Worm (Caenorhabditis elegans) whole organism, dauer: ENCODE measurements around the gene T16G12.1.

Experiments
- unc-62 ChIP-seq: sonication (generic microtip); optimal IDR thresholded peaks from 2 replicates; lab custom pipeline; 2017; ENCODE audit warnings: missing biosample characterization, missing genetic modification reagents, missing genetic modification characterization

Gene T16G12.1

ce11 chrIII:10016413-10017051 is 33.1 kb downstream of the T16G12.1 start, which contains the start of gene rgs-1:
TSS of gene rgs-1 (minus strand) at chrIII:10016558.
- TF ChIP-seq unc-62 (GFP tag; lab: Kevin White, UChicago), result no peak

DNA sequence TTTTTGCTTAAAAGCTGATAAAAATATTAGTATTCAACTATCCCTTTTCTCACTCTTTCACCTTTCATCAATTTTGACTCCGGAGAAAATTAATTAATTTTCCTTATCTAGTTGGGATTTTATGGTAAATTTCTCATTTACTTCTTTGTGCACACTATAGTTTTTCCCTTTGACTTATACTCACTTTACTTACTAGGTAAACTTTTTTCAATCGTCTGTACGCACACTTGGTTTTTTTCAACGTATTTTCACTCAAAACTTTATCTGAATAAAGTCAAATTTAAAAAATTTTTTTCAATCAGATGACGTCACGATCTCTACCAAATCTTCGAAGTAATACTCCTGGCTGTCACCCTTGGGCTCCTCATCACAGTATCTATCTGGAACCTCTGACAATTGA is 37.5 kb downstream of the T16G12.1 start, which contains the start of gene C05B5.16:
TSS of gene C05B5.16 (plus strand) at position 301 of the 400 bp plus-strand sequence.
- TF ChIP-seq unc-62 (GFP tag; lab: Kevin White, UChicago), result no peak

ce11 chrIII:10010117-10010516 is 39.5 kb downstream of the T16G12.1 start, which contains the start of gene fbxa-155:
TSS of gene fbxa-155 (minus strand) at chrIII:10010217.
- no peak for TF ChIP-seq unc-62 (GFP tag; lab: Kevin White, UChicago)

DNA sequence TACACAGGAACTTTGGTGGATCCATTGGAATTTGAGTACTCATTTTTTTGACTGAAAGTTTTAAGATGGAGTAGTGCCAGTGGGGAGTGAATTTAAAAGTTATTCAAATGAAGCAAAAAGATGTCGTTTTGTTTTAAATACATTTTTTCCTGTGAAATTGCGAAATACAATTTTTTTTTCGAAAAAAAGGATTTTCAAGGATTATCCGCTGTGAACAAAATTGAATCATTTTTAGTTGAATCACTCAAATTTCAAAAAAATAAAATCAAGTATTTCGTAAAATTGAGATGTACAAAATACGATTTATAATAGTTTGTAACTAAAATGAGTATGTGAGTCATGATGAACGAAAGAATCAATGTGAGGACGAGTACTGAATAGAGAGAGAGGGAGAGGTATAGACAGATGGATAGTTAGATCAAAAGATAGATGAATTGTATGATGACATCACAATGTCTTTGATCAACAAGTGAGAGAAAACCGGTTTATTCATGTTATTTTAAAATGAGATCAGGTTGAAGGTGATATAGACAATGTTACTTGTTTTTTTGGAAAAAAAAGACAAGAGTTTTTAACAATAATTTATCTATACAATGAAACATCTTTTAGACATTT is 42.8 kb downstream of the T16G12.1 start, which contains the start of gene C05B5.8:
TSS of gene C05B5.8 (minus strand) at position 51 of the 615 bp plus-strand sequence.
- TF ChIP-seq unc-62 (GFP tag; lab: Kevin White, UChicago), result no peak

DNA sequence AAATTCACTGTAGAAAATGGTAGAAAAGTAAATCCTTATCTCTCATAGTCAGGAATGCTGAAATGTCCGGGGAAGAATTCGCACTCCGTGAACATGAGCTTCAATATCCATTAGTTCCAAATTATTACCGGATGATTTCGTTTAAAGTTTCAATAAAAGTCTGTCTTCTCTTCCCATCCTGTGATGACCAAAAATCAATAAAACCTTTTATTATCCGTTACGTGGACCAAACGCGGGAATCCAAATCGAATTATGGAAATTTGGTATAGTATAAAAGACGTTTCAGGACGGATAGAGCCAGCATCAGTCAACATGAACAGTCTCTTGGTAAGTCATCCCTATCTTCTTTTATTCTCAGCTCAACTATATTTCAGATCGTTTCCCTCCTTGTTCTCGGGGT is 45.4 kb downstream of the T16G12.1 start, which contains the start of gene C05B5.11:
TSS of gene C05B5.11 (plus strand) at position 301 of the 400 bp plus-strand sequence.
- TF ChIP-seq unc-62 (GFP tag; lab: Kevin White, UChicago), result no peak

- TF ChIP-seq unc-62 (GFP tag; lab: Kevin White, UChicago), result no peak
These were observed 48.6 kb downstream of the T16G12.1 start, which contains the start of gene C05B5.5 for ce11 chrIII:10001060-10001459. TSS of gene C05B5.5 (plus strand) at chrIII:10001360.

DNA sequence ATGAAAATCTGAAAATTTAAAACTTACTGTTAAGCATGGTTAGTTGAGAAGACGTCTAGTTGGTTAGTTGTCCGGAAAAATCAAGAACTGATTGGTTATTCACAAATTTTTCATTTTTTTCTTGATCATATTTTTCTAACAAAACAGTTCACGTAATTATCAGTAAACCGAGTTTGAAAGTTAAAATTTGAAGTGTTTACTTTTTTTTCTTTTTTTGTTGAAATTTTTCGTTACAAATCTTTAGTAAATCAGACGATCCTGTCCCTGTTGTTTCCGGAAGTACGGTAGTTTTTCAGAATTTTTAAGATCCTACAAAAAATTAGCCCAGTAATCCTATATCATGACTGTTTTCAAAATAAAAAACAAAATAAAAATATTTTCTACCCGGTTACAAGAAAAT is 49.2 kb downstream of the T16G12.1 start, which contains the start of gene C05B5.2:
TSS of gene C05B5.2 (minus strand) at position 101 of the 400 bp plus-strand sequence.
- no peak for TF ChIP-seq unc-62 (GFP tag; lab: Kevin White, UChicago)

DNA sequence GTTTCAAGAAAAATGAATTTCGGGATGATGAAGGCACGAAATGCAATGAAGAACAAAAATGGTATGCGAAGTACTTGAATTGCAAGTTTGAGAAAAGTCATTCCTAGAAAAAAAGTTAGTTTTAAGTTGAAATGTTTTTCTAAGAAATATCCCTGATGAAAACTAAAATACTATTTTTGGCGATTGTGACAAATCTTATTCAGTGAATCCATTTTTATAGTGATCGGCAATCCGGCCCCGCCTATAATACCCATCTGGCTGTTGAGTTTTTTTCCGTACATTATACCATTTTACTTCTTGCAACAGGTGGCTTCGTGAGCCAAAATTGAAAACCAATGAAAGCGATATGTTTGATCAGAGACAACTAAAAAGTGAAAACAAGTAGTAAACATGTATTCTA is 50.4 kb downstream of the T16G12.1 start, which contains the start of gene C05B5.17:
TSS of gene C05B5.17 (minus strand) at position 101 of the 400 bp plus-strand sequence.
- TF ChIP-seq unc-62 (GFP tag; lab: Kevin White, UChicago), result no peak

DNA sequence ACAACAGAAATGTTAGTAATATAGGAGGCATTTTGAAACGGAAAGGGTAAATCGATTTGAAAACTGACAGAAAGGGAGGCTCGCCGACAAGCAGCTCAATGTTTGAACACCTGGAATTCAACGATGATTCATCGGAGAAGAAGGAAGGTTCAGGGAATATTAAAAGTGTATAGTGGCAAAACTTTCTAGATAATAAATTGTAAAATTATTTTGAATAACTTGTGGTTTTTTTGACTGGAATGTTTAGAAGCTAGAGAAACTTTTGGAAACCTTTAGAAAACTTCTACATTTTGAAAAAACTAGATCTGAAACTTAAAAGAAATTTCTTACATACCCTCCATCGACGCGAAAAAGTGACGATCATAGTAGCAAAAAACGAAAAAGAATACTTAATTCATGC is 51.8 kb downstream of the T16G12.1 start, which contains the start of gene pqn-8:
TSS of gene pqn-8 (minus strand) at position 101 of the 400 bp plus-strand sequence.
- TF ChIP-seq unc-62 (GFP tag; lab: Kevin White, UChicago), result no peak

ce11 chrIII:9993535-9993934 is 56.1 kb downstream of the T16G12.1 start, which contains the start of gene C05B5.4:
TSS of gene C05B5.4 (plus strand) at chrIII:9993885.
- no peak for TF ChIP-seq unc-62 (GFP tag; lab: Kevin White, UChicago)

- no peak for TF ChIP-seq unc-62 (GFP tag; lab: Kevin White, UChicago)
These were observed 58.3 kb downstream of the T16G12.1 start for ce11 chrIII:9991324-9991723.
